Fruit fly (Drosophila melanogaster): Measurements from ENCODE around the gene CG42692.

Gene CG42692

dm6 chr2L:14015109-14015508, 7.2 kb downstream of the CG42692 start:
- TF ChIP-seq Lpt (GFP tag; optimal IDR thresholded peaks at IDR 0.05) (no peak), vri (GFP tag; optimal IDR thresholded peaks at IDR 0.05) (peak; percentile 44)

- TF ChIP-seq Gug (GFP tag; IDR thresholded peaks at IDR 0.05) (no peak), CG32006 (GFP tag; optimal IDR thresholded peaks at IDR 0.05) (no peak), CG11902 (GFP tag; optimal IDR thresholded peaks at IDR 0.05) (no peak), topi (GFP tag; optimal IDR thresholded peaks at IDR 0.05) (no peak), CG6792 (GFP tag; optimal IDR thresholded peaks at IDR 0.05) (no peak), salr (GFP tag; optimal IDR thresholded peaks at IDR 0.05) (no peak), Eip75B (GFP tag; optimal IDR thresholded peaks at IDR 0.05) (no peak), CG11294 (GFP tag; IDR thresholded peaks at IDR 0.05) (no peak), spab (GFP tag; optimal IDR thresholded peaks at IDR 0.05) (no peak), svp (GFP tag) (no peak)
These were observed 11.8 kb downstream of the CG42692 start for dm6 chr2L:14019654-14020053.

dm6 chr2L:14020108-14020507, 12.2 kb downstream of the CG42692 start, which contains the start of gene NimC3:
Gene NimC3, minus strand, starts transcription at chr2L:14020208.
- TF ChIP-seq CG32006 (GFP tag; optimal IDR thresholded peaks at IDR 0.05) (peak; percentile 42), CG6163 (GFP tag; IDR thresholded peaks at IDR 0.05) (no peak), Ets96B (tag; optimal IDR thresholded peaks at IDR 0.05) (peak; percentile 30), Eip78C (GFP tag) (peak; percentile 37), achi (GFP tag; optimal IDR thresholded peaks at IDR 0.05) (no peak), OdsH (GFP tag; optimal IDR thresholded peaks at IDR 0.05) (peak; percentile 41), CG3032 (tag; optimal IDR thresholded peaks at IDR 0.05) (peak; percentile 33), Eip93F (GFP tag; optimal IDR thresholded peaks at IDR 0.05) (no peak), net (GFP tag; optimal IDR thresholded peaks at IDR 0.05) (no peak), CG11902 (GFP tag; optimal IDR thresholded peaks at IDR 0.05) (no peak), ss (GFP tag; optimal IDR thresholded peaks at IDR 0.05) (no peak), fkh (GFP tag; optimal IDR thresholded peaks at IDR 0.05) (no peak), CG4318 (GFP tag; optimal IDR thresholded peaks at IDR 0.05) (no peak), Met (GFP tag; optimal IDR thresholded peaks at IDR 0.05) (peak; percentile 5)

- TF ChIP-seq svp (GFP tag) (peak; percentile 83), CG8119 (GFP tag; IDR thresholded peaks at IDR 0.05) (no peak)
These were observed 12.6 kb downstream of the CG42692 start for dm6 chr2L:14020545-14020874.

dm6 chr2L:14020875-14021643, 13.2 kb downstream of the CG42692 start:
- TF ChIP-seq CG3919 (GFP tag; optimal IDR thresholded peaks at IDR 0.05) (peak; percentile 66), svp (GFP tag) (no peak), CG4318 (GFP tag; optimal IDR thresholded peaks at IDR 0.05) (peak; percentile 49), fd85E (GFP tag; optimal IDR thresholded peaks at IDR 0.05) (no peak), CG8632 (GFP tag; optimal IDR thresholded peaks at IDR 0.05) (no peak), fd59A (GFP tag; optimal IDR thresholded peaks at IDR 0.05) (peak; percentile 51), CG15336 (GFP tag; IDR thresholded peaks at IDR 0.05) (peak; percentile 71), CG6854 (GFP tag; optimal IDR thresholded peaks at IDR 0.05) (no peak), Hr38 (GFP tag; optimal IDR thresholded peaks at IDR 0.05) (no peak), CG6792 (GFP tag; optimal IDR thresholded peaks at IDR 0.05) (peak; percentile 47), pdm3 (GFP tag; optimal IDR thresholded peaks at IDR 0.05) (peak; percentile 72), CG7368 (GFP tag; optimal IDR thresholded peaks at IDR 0.05) (peak; percentile 41), lz (GFP tag; optimal IDR thresholded peaks at IDR 0.05) (peak; percentile 54), CG3032 (tag; optimal IDR thresholded peaks at IDR 0.05) (peak; percentile 70), CG31627 (GFP tag; optimal IDR thresholded peaks at IDR 0.05) (peak; percentile 51), Eip93F (GFP tag; optimal IDR thresholded peaks at IDR 0.05) (no peak), Sox102F (GFP tag; optimal IDR thresholded peaks at IDR 0.05) (peak; percentile 76), Ets21C (GFP tag; optimal IDR thresholded peaks at IDR 0.05) (peak; percentile 13), Lpt (GFP tag; optimal IDR thresholded peaks at IDR 0.05) (no peak), eg (GFP tag; IDR thresholded peaks at IDR 0.05) (peak; percentile 82), ss (GFP tag; optimal IDR thresholded peaks at IDR 0.05) (peak in 1 of 2 experiments; percentile 12), dsx (GFP tag; optimal IDR thresholded peaks at IDR 0.05; ENCODE audit: poor library complexity, severe bottlenecking) (peak; percentile 60), Ets96B (tag; optimal IDR thresholded peaks at IDR 0.05) (peak; percentile 48), Smox (GFP tag; optimal IDR thresholded peaks at IDR 0.05) (peak; percentile 61), Sox14 (GFP tag; optimal IDR thresholded peaks at IDR 0.05) (peak; percentile 72), CG10669 (GFP tag; optimal IDR thresholded peaks at IDR 0.05) (peak; percentile 49)
